Fruit fly (Drosophila melanogaster) whole organism, embryonic: ENCODE results near the gene CG8301.

Experiments
- ATbp ChIP-seq: fragments of 200-800 bp; sonication (Bioruptor generic); optimal IDR thresholded peaks from 2 replicates; lab custom pipeline; 2017; ENCODE audit warnings: missing biosample characterization, mild to moderate bottlenecking, missing genetic modification characterization, missing genetic modification reagents
- Antp ChIP-seq: fragments of 200-800 bp; sonication (Bioruptor generic); optimal IDR thresholded peaks from 3 replicates; lab custom pipeline; 2016; ENCODE audit warnings: missing biosample characterization, missing genetic modification characterization
- Bgb ChIP-seq: fragments of 200-800 bp; sonication (Bioruptor generic); IDR thresholded peaks from 2 replicates; pipeline ENCODE4 v1.3.6; 2022; ENCODE audit warnings: missing biosample characterization, missing genetic modification characterization; ENCODE audit not compliant: partially characterized antibody
- CG10654 ChIP-seq: fragments of 200-800 bp; sonication (Bioruptor generic); optimal IDR thresholded peaks from 2 replicates; lab custom pipeline; 2016; ENCODE audit warnings: missing biosample characterization, missing genetic modification characterization
- CG10959 ChIP-seq: fragments of 200-800 bp; sonication (Bioruptor generic); IDR thresholded peaks from 2 replicates; pipeline ENCODE4 v1.3.6; 2022; ENCODE audit warnings: missing biosample characterization, missing genetic modification characterization
- CG11695 ChIP-seq: fragments of 200-800 bp; sonication (Bioruptor generic); IDR thresholded peaks from 3 replicates; pipeline ENCODE4 v1.3.6; 2022; ENCODE audit warnings: missing biosample characterization, missing genetic modification characterization
- CG12236 ChIP-seq: fragments of 200-800 bp; sonication (Bioruptor generic); optimal IDR thresholded peaks from 2 replicates; lab custom pipeline; 2016; ENCODE audit warnings: missing biosample characterization, missing genetic modification characterization
- CG13894 ChIP-seq: fragments of 200-800 bp; sonication (Bioruptor generic); optimal IDR thresholded peaks from 3 replicates; lab custom pipeline; 2018; ENCODE audit warnings: missing biosample characterization, mild to moderate bottlenecking, missing genetic modification characterization, moderate library complexity
- CG14710 ChIP-seq: fragments of 200-800 bp; sonication (Bioruptor generic); optimal IDR thresholded peaks from 3 replicates; lab custom pipeline; 2019; ENCODE audit warnings: missing biosample characterization, mild to moderate bottlenecking, missing genetic modification characterization, moderate library complexity
- CG14860 ChIP-seq: fragments of 200-800 bp; sonication (Bioruptor generic); IDR thresholded peaks from 3 replicates; pipeline ENCODE4 v1.3.6; 2022; ENCODE audit warnings: missing biosample characterization, missing genetic modification characterization; ENCODE audit not compliant: partially characterized antibody
- CG1602 ChIP-seq: fragments of 200-800 bp; sonication (Bioruptor generic); optimal IDR thresholded peaks from 3 replicates; lab custom pipeline; 2016; ENCODE audit warnings: missing biosample characterization, missing genetic modification characterization
- CG1603 ChIP-seq: fragments of 200-800 bp; sonication (Bioruptor generic); optimal IDR thresholded peaks from 2 replicates; lab custom pipeline; 2019; ENCODE audit warnings: missing biosample characterization, mild to moderate bottlenecking, missing genetic modification characterization, moderate library complexity
- CG18011 ChIP-seq: fragments of 200-800 bp; sonication (Bioruptor generic); optimal IDR thresholded peaks from 2 replicates; lab custom pipeline; 2017; ENCODE audit warnings: missing biosample characterization, missing genetic modification characterization, mild to moderate bottlenecking, moderate library complexity, missing genotype
- CG32772 ChIP-seq: fragments of 200-800 bp; sonication (Bioruptor generic); IDR thresholded peaks from 2 replicates; pipeline ENCODE4 v1.3.6; 2022; ENCODE audit warnings: missing biosample characterization, missing genetic modification characterization
- CG4424 ChIP-seq: fragments of 200-800 bp; sonication (Bioruptor generic); optimal IDR thresholded peaks from 3 replicates; lab custom pipeline; 2016; ENCODE audit warnings: missing biosample characterization, missing genetic modification characterization
- CG4820 ChIP-seq: fragments of 200-800 bp; sonication (Bioruptor generic); optimal IDR thresholded peaks from 3 replicates; lab custom pipeline; 2016; ENCODE audit warnings: missing biosample characterization, missing genetic modification characterization
- CG6254 ChIP-seq: fragments of 200-800 bp; sonication (Bioruptor generic); optimal IDR thresholded peaks from 3 replicates; lab custom pipeline; 2017; ENCODE audit warnings: mild to moderate bottlenecking, missing biosample characterization, missing genetic modification reagents, missing genetic modification characterization
- CG6683 ChIP-seq: fragments of 200-800 bp; sonication (Bioruptor generic); optimal IDR thresholded peaks from 2 replicates; lab custom pipeline; 2017; ENCODE audit warnings: missing biosample characterization, mild to moderate bottlenecking, missing genetic modification characterization, missing genetic modification reagents
- CG6813 ChIP-seq: fragments of 200-800 bp; sonication (Bioruptor generic); optimal IDR thresholded peaks from 2 replicates; lab custom pipeline; 2017; ENCODE audit warnings: missing biosample characterization, missing genetic modification characterization, mild to moderate bottlenecking, moderate library complexity, missing genetic modification reagents
- CG7357 ChIP-seq: fragments of 200-800 bp; sonication (Bioruptor generic); IDR thresholded peaks from 3 replicates; pipeline ENCODE4 v1.3.6; 2022; ENCODE audit warnings: missing biosample characterization, missing genetic modification characterization
- CG7963 ChIP-seq: fragments of 200-800 bp; sonication (Bioruptor generic); IDR thresholded peaks from 3 replicates; pipeline ENCODE4 v1.3.6; 2022; ENCODE audit warnings: missing biosample characterization, missing genetic modification characterization; ENCODE audit not compliant: partially characterized antibody
- Doc3 ChIP-seq: fragments of 200-800 bp; sonication (Bioruptor generic); IDR thresholded peaks from 3 replicates; pipeline ENCODE4 v1.3.6; 2022; ENCODE audit warnings: missing biosample characterization, missing genetic modification characterization; ENCODE audit not compliant: partially characterized antibody
- Drgx ChIP-seq: fragments of 200-800 bp; sonication (Bioruptor generic); IDR thresholded peaks from 2 replicates; pipeline ENCODE4 v1.3.6; 2022; ENCODE audit warnings: missing biosample characterization, missing genetic modification characterization
- Gug ChIP-seq: fragments of 200-800 bp; sonication (Bioruptor generic); IDR thresholded peaks from 4 replicates; pipeline ENCODE4 v1.3.6; 2022; ENCODE audit warnings: missing biosample characterization, missing genetic modification characterization
- HHEX ChIP-seq: fragments of 200-800 bp; sonication (Bioruptor generic); optimal IDR thresholded peaks from 3 replicates; lab custom pipeline; 2017; ENCODE audit warnings: missing biosample characterization, mild to moderate bottlenecking, missing genetic modification characterization, missing genetic modification reagents
- HLHmδ ChIP-seq: fragments of 200-800 bp; sonication (Bioruptor generic); optimal IDR thresholded peaks from 2 replicates; lab custom pipeline; 2018; ENCODE audit warnings: missing biosample characterization, mild to moderate bottlenecking, missing genetic modification characterization, moderate library complexity
- HmgD ChIP-seq: fragments of 200-800 bp; sonication (Bioruptor generic); optimal IDR thresholded peaks from 3 replicates; lab custom pipeline; 2016; ENCODE audit warnings: missing biosample characterization, missing genetic modification characterization
- Hr51 ChIP-seq, 2 experiments: fragments of 200-800 bp; sonication (Bioruptor generic); optimal IDR thresholded peaks; 2 replicates in 1 of 2; 3 replicates in 1 of 2; lab custom pipeline; 2016 to 2018; ENCODE audit warnings: missing biosample characterization in 2 of 2, missing genetic modification characterization in 2 of 2, mild to moderate bottlenecking in 1 of 2, moderate library complexity in 1 of 2
- NfI ChIP-seq: fragments of 200-800 bp; sonication (Bioruptor generic); optimal IDR thresholded peaks from 3 replicates; lab custom pipeline; 2018; ENCODE audit warnings: missing biosample characterization, mild to moderate bottlenecking, missing genetic modification characterization, moderate library complexity
- Scr ChIP-seq: fragments of 200-800 bp; sonication (Bioruptor generic); IDR thresholded peaks from 2 replicates; pipeline ENCODE4 v1.3.6; 2022; ENCODE audit warnings: missing biosample characterization, missing genetic modification characterization; ENCODE audit not compliant: partially characterized antibody
- Sox100B ChIP-seq: fragments of 200-800 bp; sonication (Bioruptor generic); optimal IDR thresholded peaks from 3 replicates; lab custom pipeline; 2018; ENCODE audit warnings: missing biosample characterization, mild to moderate bottlenecking, missing genetic modification characterization
- Ssrp ChIP-seq: fragments of 200-800 bp; sonication (Bioruptor generic); optimal IDR thresholded peaks from 2 replicates; lab custom pipeline; 2018; ENCODE audit warnings: missing biosample characterization, mild to moderate bottlenecking, missing genetic modification characterization, moderate library complexity
- bab2 ChIP-seq: fragments of 200-800 bp; sonication (Bioruptor generic); optimal IDR thresholded peaks from 2 replicates; lab custom pipeline; 2016; ENCODE audit warnings: missing biosample characterization, missing genetic modification characterization
- caup ChIP-seq: fragments of 200-800 bp; sonication (Bioruptor generic); optimal IDR thresholded peaks from 3 replicates; lab custom pipeline; 2017; ENCODE audit warnings: missing biosample characterization, mild to moderate bottlenecking, missing genetic modification characterization, moderate library complexity; ENCODE audit not compliant: severe bottlenecking
- chinmo ChIP-seq: fragments of 200-800 bp; sonication (Bioruptor generic); IDR thresholded peaks from 4 replicates; pipeline ENCODE4 v1.3.6; 2022; ENCODE audit warnings: missing biosample characterization, missing genetic modification characterization; ENCODE audit not compliant: partially characterized antibody
- chm ChIP-seq: fragments of 200-800 bp; sonication (Bioruptor generic); IDR thresholded peaks from 2 replicates; pipeline ENCODE4 v1.3.6; 2022; ENCODE audit warnings: missing biosample characterization, missing genetic modification characterization
- dati ChIP-seq: fragments of 200-800 bp; sonication (Bioruptor generic); IDR thresholded peaks from 2 replicates; pipeline ENCODE4 v1.3.6; 2022; ENCODE audit warnings: missing biosample characterization, missing genetic modification characterization
- gcm2 ChIP-seq: fragments of 200-800 bp; sonication (Bioruptor generic); optimal IDR thresholded peaks from 2 replicates; lab custom pipeline; 2016; ENCODE audit warnings: missing biosample characterization, missing genetic modification characterization
- hkb ChIP-seq, 2 experiments: fragments of 200-800 bp in 1 of 2; fragments of >200 bp in 1 of 2; sonication (Bioruptor generic) in 1 of 2; IDR thresholded peaks in 1 of 2; optimal IDR thresholded peaks in 1 of 2; 2 replicates each; pipeline versions ENCODE4 v1.3.6 to Lab custom; 2017 to 2022; ENCODE audit warnings: missing biosample characterization in 1 of 2, missing genetic modification characterization in 1 of 2
- kni ChIP-seq: fragments of 200-800 bp; sonication (Bioruptor generic); optimal IDR thresholded peaks from 3 replicates; lab custom pipeline; 2017; ENCODE audit warnings: mild to moderate bottlenecking, missing biosample characterization, missing genetic modification reagents, missing genetic modification characterization
- mld ChIP-seq: fragments of 200-800 bp; sonication (Bioruptor generic); IDR thresholded peaks from 3 replicates; pipeline ENCODE4 v1.3.6; 2022; ENCODE audit warnings: missing biosample characterization, missing genetic modification characterization; ENCODE audit not compliant: partially characterized antibody
- nerfin-2 ChIP-seq: fragments of 200-800 bp; sonication (Bioruptor generic); IDR thresholded peaks from 2 replicates; pipeline ENCODE4 v1.3.6; 2022; ENCODE audit warnings: missing biosample characterization, missing genetic modification characterization; ENCODE audit not compliant: partially characterized antibody
- phol ChIP-seq: fragments of 200-800 bp; sonication (Bioruptor generic); optimal IDR thresholded peaks from 3 replicates; lab custom pipeline; 2018; ENCODE audit warnings: missing biosample characterization, mild to moderate bottlenecking, missing genetic modification characterization, moderate library complexity
- pum ChIP-seq: fragments of 200-800 bp; sonication (Bioruptor generic); optimal IDR thresholded peaks from 2 replicates; lab custom pipeline; 2016; ENCODE audit warnings: missing biosample characterization, missing genetic modification characterization
- ranshi ChIP-seq: fragments of 200-800 bp; sonication (Bioruptor generic); IDR thresholded peaks from 2 replicates; pipeline ENCODE4 v1.3.6; 2022; ENCODE audit warnings: missing biosample characterization, missing genetic modification characterization
- repo ChIP-seq: fragments of 200-800 bp; sonication (Bioruptor generic); optimal IDR thresholded peaks from 2 replicates; lab custom pipeline; 2016; ENCODE audit warnings: missing biosample characterization, missing genetic modification characterization
- seq ChIP-seq: fragments of 200-800 bp; sonication (Bioruptor generic); IDR thresholded peaks from 2 replicates; pipeline ENCODE4 v1.3.6; 2022; ENCODE audit warnings: missing biosample characterization, missing genetic modification characterization
- trem ChIP-seq: fragments of 200-800 bp; optimal IDR thresholded peaks from 3 replicates; lab custom pipeline; 2019; ENCODE audit warnings: missing biosample characterization, mild to moderate bottlenecking, missing genetic modification characterization, moderate library complexity
- zfh2 ChIP-seq: fragments of 200-800 bp; sonication (Bioruptor generic); optimal IDR thresholded peaks from 2 replicates; lab custom pipeline; 2016; ENCODE audit warnings: missing biosample characterization, missing genetic modification characterization

CG8301 gene

dm6 chr3R:9613124-9613523 lies 32.0 kb downstream of the CG8301 start (continued):
- peak; percentile 12 for TF ChIP-seq CG14710
- TF ChIP-seq bab2 (GFP tag; lab: Kevin White, UChicago): peak; percentile 65
- TF ChIP-seq CG13894: peak; percentile 37
- TF ChIP-seq Antp (GFP tag; lab: Kevin White, UChicago): peak; percentile 58
- no peak for TF ChIP-seq gcm2 (GFP tag; lab: Kevin White, UChicago)
- no peak for TF ChIP-seq HLHmδ (GFP tag; lab: Kevin White, UChicago)
- TF ChIP-seq Bgb: no peak
- TF ChIP-seq CG1602 (GFP tag; lab: Kevin White, UChicago): peak; percentile 28
- TF ChIP-seq Drgx (GFP tag; lab: Robert Waterston, UW): peak; percentile 96
- no peak for TF ChIP-seq dati (GFP tag; lab: Robert Waterston, UW)
- TF ChIP-seq Gug (GFP tag; lab: Robert Waterston, UW): peak; percentile 48; the same call in 3 of the 4 replicates
- peak; percentile 62 for TF ChIP-seq CG4424 (GFP tag; lab: Kevin White, UChicago)
- no peak for TF ChIP-seq hkb (optimal IDR thresholded peaks at IDR 0.05; lab: Kevin White, UChicago)
- peak; percentile 86 for TF ChIP-seq hkb (GFP tag; IDR thresholded peaks at IDR 0.05; lab: Robert Waterston, UW)
- no peak for TF ChIP-seq CG10959 (GFP tag; lab: Robert Waterston, UW)
- peak; percentile 43 for TF ChIP-seq CG10654
- no peak for TF ChIP-seq mld
- no peak for TF ChIP-seq repo
- no peak; the same call in 1 of the 2 replicates for TF ChIP-seq CG32772
- TF ChIP-seq Doc3 (GFP tag; lab: Robert Waterston, UW): no peak
- TF ChIP-seq CG11695 (GFP tag; lab: Robert Waterston, UW): no peak
- TF ChIP-seq CG7963 (GFP tag; lab: Robert Waterston, UW): no peak
- TF ChIP-seq ATbp: peak; percentile 38
- no peak for TF ChIP-seq CG18011 (GFP tag; lab: Kevin White, UChicago)
- peak; percentile 62 for TF ChIP-seq caup (GFP tag; lab: Kevin White, UChicago)
- TF ChIP-seq CG6683 (GFP tag; lab: Kevin White, UChicago): peak; percentile 31
- TF ChIP-seq CG14860 (GFP tag; lab: Robert Waterston, UW): no peak
- TF ChIP-seq CG6813 (GFP tag; lab: Kevin White, UChicago): peak; percentile 61
- peak; percentile 59 for TF ChIP-seq phol
- TF ChIP-seq Scr (GFP tag; lab: Robert Waterston, UW): no peak
- no peak for TF ChIP-seq trem
- TF ChIP-seq CG4820: peak; percentile 62
- TF ChIP-seq kni (GFP tag; lab: Kevin White, UChicago): no peak
- peak; percentile 62 for TF ChIP-seq HHEX (GFP tag; lab: Kevin White, UChicago)
- TF ChIP-seq NfI (GFP tag; lab: Kevin White, UChicago): peak; percentile 48
- no peak for TF ChIP-seq nerfin-2 (GFP tag; lab: Robert Waterston, UW)
- TF ChIP-seq HmgD: no peak
- peak; percentile 47 for TF ChIP-seq Sox100B (GFP tag; lab: Kevin White, UChicago)
- TF ChIP-seq chinmo (GFP tag; lab: Robert Waterston, UW): no peak
- TF ChIP-seq seq (GFP tag; lab: Robert Waterston, UW): peak; percentile 69
- TF ChIP-seq Ssrp (tag; lab: Kevin White, UChicago): peak; percentile 16
- TF ChIP-seq CG12236 (GFP tag; lab: Kevin White, UChicago): peak; percentile 39
- no peak for TF ChIP-seq chm (GFP tag; lab: Robert Waterston, UW)
- 0 out of 3 replicates have a peak, but pooled peaks have one; percentile 47 for TF ChIP-seq CG7357 (GFP tag; lab: Robert Waterston, UW)
- peak; percentile 30 for TF ChIP-seq CG6254 (GFP tag; lab: Kevin White, UChicago)
- peak; percentile 68; the same call in 1 of the 2 replicates for TF ChIP-seq ranshi (GFP tag; lab: Robert Waterston, UW)
- peak; percentile 54 for TF ChIP-seq CG1603
- peak; percentile 45 for TF ChIP-seq pum (GFP tag; lab: Kevin White, UChicago)
- peak; percentile 30 to 72 for TF ChIP-seq Hr51 (GFP tag; optimal IDR thresholded peaks at IDR 0.05; lab: Kevin White, UChicago)
- TF ChIP-seq zfh2 (GFP tag; lab: Kevin White, UChicago): peak; percentile 59
